Worm (Caenorhabditis elegans): ENCODE measurements around the gene panl-3.

The panl-3 gene

ce11 chrIII:9780665-9781304, 38.1 kb upstream of the panl-3 start, which contains the start of gene vha-1 (continued):
- TF ChIP-seq nhr-41 (GFP tag; IDR thresholded peaks at IDR 0.05) (no peak), nhr-6 (tag; optimal IDR thresholded peaks at IDR 0.05) (peak; percentile 89), set-16 (GFP tag; IDR thresholded peaks at IDR 0.05) (no peak), lin-15B (tag; optimal IDR thresholded peaks at IDR 0.05) (peak; percentile 40), fkh-10 (GFP tag; optimal IDR thresholded peaks at IDR 0.05) (peak; percentile 26), php-3 (GFP tag; IDR thresholded peaks at IDR 0.05) (no peak), hlh-11 (tag; optimal IDR thresholded peaks at IDR 0.05) (peak; percentile 88), fos-1 (tag; optimal IDR thresholded peaks at IDR 0.05) (peak; percentile 25), F44E2.7 (GFP tag; IDR thresholded peaks at IDR 0.05) (no peak), nhr-48 (tag; optimal IDR thresholded peaks at IDR 0.05) (peak; percentile 40), rbr-2 (tag; optimal IDR thresholded peaks at IDR 0.05) (peak; percentile 82), spr-1 (tag; optimal IDR thresholded peaks at IDR 0.05) (peak; percentile 64), nhr-10 (tag; optimal IDR thresholded peaks at IDR 0.05) (peak; percentile 78), daf-16 (GFP tag; optimal IDR thresholded peaks at IDR 0.05) (no peak), daf-16 (tag; optimal IDR thresholded peaks at IDR 0.05) (peak; percentile 60), ceh-28 (tag; optimal IDR thresholded peaks at IDR 0.05) (no peak), ZK337.2 (GFP tag; IDR thresholded peaks at IDR 0.05) (no peak), mes-2 (tag; optimal IDR thresholded peaks at IDR 0.05; ENCODE audit: poor library complexity, severe bottlenecking) (peak; percentile 91), hmg-1.1 (GFP tag; IDR thresholded peaks at IDR 0.05) (peak; percentile 77), T20F7.1 (GFP tag; optimal IDR thresholded peaks at IDR 0.05) (peak; percentile 81), nhr-28 (tag; optimal IDR thresholded peaks at IDR 0.05) (peak; percentile 92), egl-27 (tag; optimal IDR thresholded peaks at IDR 0.05) (no peak), nhr-25 (tag; optimal IDR thresholded peaks at IDR 0.05; ENCODE audit: borderline replicate concordance, insufficient read depth) (peak; percentile 66), F37D6.2 (tag; optimal IDR thresholded peaks at IDR 0.05) (peak; percentile 7), madf-9 (GFP tag; conservative IDR thresholded peaks at IDR 0.05) (peak; percentile 69; the same call in 1 of the 2 replicates), dpl-1 (GFP tag; optimal IDR thresholded peaks at IDR 0.05) (peak; percentile 74), pqm-1 (tag; optimal IDR thresholded peaks at IDR 0.05) (peak; percentile 75), tag-97 (GFP tag; IDR thresholded peaks at IDR 0.05) (no peak), arid-1 (GFP tag; conservative IDR thresholded peaks at IDR 0.05) (peak; percentile 44), F49E8.2 (tag; optimal IDR thresholded peaks at IDR 0.05; ENCODE audit: borderline replicate concordance) (no peak), hlh-30 (tag; optimal IDR thresholded peaks at IDR 0.05; ENCODE audit: insufficient read depth) (peak; percentile 70), lir-3 (tag; optimal IDR thresholded peaks at IDR 0.05) (no peak), Y5F2A.4 (GFP tag; optimal IDR thresholded peaks at IDR 0.05) (no peak), nhr-11 (tag; optimal IDR thresholded peaks at IDR 0.05) (peak; percentile 80), mxl-3 (GFP tag; optimal IDR thresholded peaks at IDR 0.05) (peak; percentile 86), ceh-62 (tag; optimal IDR thresholded peaks at IDR 0.05) (no peak), ztf-7 (tag; optimal IDR thresholded peaks at IDR 0.05) (peak; percentile 22), mdt-29 (GFP tag; IDR thresholded peaks at IDR 0.05) (peak; percentile 71; the same call in 1 of the 2 replicates), daf-8 (GFP tag; IDR thresholded peaks at IDR 0.05) (no peak), mxl-2 (GFP tag; conservative IDR thresholded peaks at IDR 0.05) (no peak), saeg-2 (GFP tag; IDR thresholded peaks at IDR 0.05) (no peak), ceh-44 (GFP tag; IDR thresholded peaks at IDR 0.05) (peak; percentile 42; the same call in 1 of the 2 replicates), ceh-32 (tag; optimal IDR thresholded peaks at IDR 0.05; ENCODE audit: poor library complexity) (no peak), snpc-4 (tag; optimal IDR thresholded peaks at IDR 0.05) (no peak), zfp-3 (GFP tag; conservative IDR thresholded peaks at IDR 0.05) (no peak), dmd-9 (GFP tag; IDR thresholded peaks at IDR 0.05) (no peak), unc-39 (tag; optimal IDR thresholded peaks at IDR 0.05) (no peak), lin-13 (GFP tag; optimal IDR thresholded peaks at IDR 0.05) (peak; percentile 95), F10B5.3 (tag; optimal IDR thresholded peaks at IDR 0.05) (no peak), attf-4 (tag; optimal IDR thresholded peaks at IDR 0.05) (no peak), F26F4.8 (GFP tag; conservative IDR thresholded peaks at IDR 0.05) (no peak)
